Fruit fly (Drosophila melanogaster) whole organism: ENCODE measurements around the gene CG13066.

ENCODE experiments used
- CG8478 ChIP-seq: fragments of >200 bp; optimal IDR thresholded peaks from 2 replicates; lab custom pipeline; 2018; ENCODE audit warnings: inconsistent platforms
- Dll ChIP-seq: fragments of >200 bp; optimal IDR thresholded peaks from 2 replicates; lab custom pipeline; 2017
- EcR ChIP-seq, 2 experiments: fragments of >200 bp; optimal IDR thresholded peaks; 2 replicates each; lab custom pipeline; 2017; ENCODE audit warnings: missing biosample characterization in 2 of 2, missing genetic modification characterization in 2 of 2, missing genetic modification reagents in 2 of 2
- pan ChIP-seq: fragments of >200 bp; optimal IDR thresholded peaks from 2 replicates; lab custom pipeline; 2017
- psq ChIP-seq: fragments of >200 bp; optimal IDR thresholded peaks from 2 replicates; lab custom pipeline; 2017
- usp ChIP-seq: fragments of >200 bp; optimal IDR thresholded peaks from 2 replicates; lab custom pipeline; 2017; ENCODE audit warnings: missing biosample characterization, missing genetic modification characterization, mixed read lengths

dm6 chr3L:16295447-16295846, 22.7 kb downstream of the CG13066 start, which contains the start of gene CG4962:
- TF ChIP-seq pan (no peak), CG8478 (no peak), EcR (GFP tag; optimal IDR thresholded peaks at IDR 0.05; lab: Kevin White, UChicago) (no peak), usp (GFP tag; lab: Kevin White, UChicago) (no peak), psq (no peak), Dll (lab: Kevin White, UChicago) (no peak)
